Fruit fly (Drosophila melanogaster): ENCODE measurements around the gene Drsl1.

- no peak for TF ChIP-seq insv (optimal IDR thresholded peaks at IDR 0.05)
- no peak for TF ChIP-seq psq (optimal IDR thresholded peaks at IDR 0.05)
Observed at dm6 chr3L:3316441-3316840, 19.1 kb downstream of the Drsl1 start, which contains the start of gene Drsl5.
